Fruit fly (Drosophila melanogaster): Measurements from ENCODE around the gene Vps60.

Vps60 gene

dm6 chr3L:17658423-17659267, 37.2 kb upstream of the Vps60 start (continued):
- TF ChIP-seq Bdp1 (GFP tag; optimal IDR thresholded peaks at IDR 0.05) (peak; percentile 85), HLH3B (GFP tag; IDR thresholded peaks at IDR 0.05) (peak; percentile 89), CG1603 (tag; optimal IDR thresholded peaks at IDR 0.05) (peak; percentile 94), ase (GFP tag; IDR thresholded peaks at IDR 0.05) (peak; percentile 89), dan (GFP tag; IDR thresholded peaks at IDR 0.05) (no peak), CG11560 (tag; IDR thresholded peaks at IDR 0.05) (peak; percentile 82), Asciz (GFP tag; optimal IDR thresholded peaks at IDR 0.05) (peak; percentile 82), E2f2 (GFP tag; IDR thresholded peaks at IDR 0.05) (peak; percentile 73), Ets97D (GFP tag; optimal IDR thresholded peaks at IDR 0.05) (peak; percentile 66), toy (GFP tag; IDR thresholded peaks at IDR 0.05) (peak; percentile 85), Fer3 (tag; optimal IDR thresholded peaks at IDR 0.05) (peak; percentile 93), tgo (GFP tag; IDR thresholded peaks at IDR 0.05) (peak; percentile 91), zf30C (GFP tag; optimal IDR thresholded peaks at IDR 0.05) (peak; percentile 36), CG6254 (GFP tag; optimal IDR thresholded peaks at IDR 0.05) (peak; percentile 75), CG17612 (GFP tag; IDR thresholded peaks at IDR 0.05) (peak; percentile 86), CG4617 (GFP tag; optimal IDR thresholded peaks at IDR 0.05; ENCODE audit: borderline replicate concordance) (peak; percentile 81), YL-1 (GFP tag; optimal IDR thresholded peaks at IDR 0.05) (peak; percentile 37), CG12744 (GFP tag; optimal IDR thresholded peaks at IDR 0.05) (peak; percentile 80), Blimp-1 (GFP tag; optimal IDR thresholded peaks at IDR 0.05) (peak; percentile 81), stwl (tag; optimal IDR thresholded peaks at IDR 0.05) (no peak), HmgD (GFP tag; optimal IDR thresholded peaks at IDR 0.05) (peak; percentile 73), B-H2 (GFP tag; optimal IDR thresholded peaks at IDR 0.05) (peak; percentile 63), CG2199 (GFP tag; IDR thresholded peaks at IDR 0.05) (peak; percentile 86), lmd (GFP tag; IDR thresholded peaks at IDR 0.05) (peak; percentile 94), CG10209 (GFP tag; optimal IDR thresholded peaks at IDR 0.05) (peak; percentile 84), zfh1 (GFP tag; IDR thresholded peaks at IDR 0.05) (peak; percentile 93), az2 (GFP tag; optimal IDR thresholded peaks at IDR 0.05) (peak; percentile 82), Ravus (GFP tag; IDR thresholded peaks at IDR 0.05) (peak; percentile 77), HLH4C (GFP tag; IDR thresholded peaks at IDR 0.05; ENCODE audit: partially characterized antibody) (no peak), CG8089 (GFP tag; optimal IDR thresholded peaks at IDR 0.05) (peak; percentile 74), z (GFP tag; IDR thresholded peaks at IDR 0.05) (no peak), fd96Cb (tag; optimal IDR thresholded peaks at IDR 0.05) (peak; percentile 81), sna (GFP tag; IDR thresholded peaks at IDR 0.05; ENCODE audit: partially characterized antibody) (no peak), CG8388 (GFP tag; optimal IDR thresholded peaks at IDR 0.05) (peak; percentile 75), CG4730 (GFP tag; IDR thresholded peaks at IDR 0.05) (peak; percentile 86), tll (GFP tag; optimal IDR thresholded peaks at IDR 0.05) (no peak), CG31388 (GFP tag; optimal IDR thresholded peaks at IDR 0.05) (peak; percentile 68), slou (GFP tag; optimal IDR thresholded peaks at IDR 0.05) (peak; percentile 77), pum (GFP tag; optimal IDR thresholded peaks at IDR 0.05) (peak; percentile 85), Atf-2 (GFP tag; optimal IDR thresholded peaks at IDR 0.05) (peak; percentile 72), amos (GFP tag; IDR thresholded peaks at IDR 0.05; ENCODE audit: partially characterized antibody) (no peak), Nf-YC (tag; optimal IDR thresholded peaks at IDR 0.05) (peak; percentile 45), CG4328 (GFP tag; optimal IDR thresholded peaks at IDR 0.05) (no peak), lov (optimal IDR thresholded peaks at IDR 0.05) (no peak), lov (GFP tag; IDR thresholded peaks at IDR 0.05) (peak; percentile 87), ranshi (GFP tag; IDR thresholded peaks at IDR 0.05) (peak; percentile 92), phol (tag; optimal IDR thresholded peaks at IDR 0.05) (peak; percentile 67), bigmax (GFP tag; optimal IDR thresholded peaks at IDR 0.05) (peak; percentile 65), wor (GFP tag; IDR thresholded peaks at IDR 0.05) (peak; percentile 74)

Data from whole organism, embryonic.